Worm (Caenorhabditis elegans) whole organism, L4 larva: Measurements from ENCODE around the gene C05D12.1.

ENCODE experiments used
- F44E2.7 ChIP-seq: fragments of 200-800 bp; sonication (Bioruptor generic); IDR thresholded peaks from 2 replicates; pipeline ENCODE4 v2.1.2; 2022; ENCODE audit warnings: missing genetic modification characterization, missing compliant biosample characterization
- dmd-9 ChIP-seq: fragments of 200-800 bp; sonication (Bioruptor generic); IDR thresholded peaks from 2 replicates; pipeline ENCODE4 v1.3.6; 2022; ENCODE audit warnings: missing genetic modification reagents, missing genetic modification characterization, missing compliant biosample characterization
- mxl-2 ChIP-seq: fragments of 200-800 bp; sonication (Bioruptor generic); conservative IDR thresholded peaks from 2 replicates; pipeline ENCODE4 v1.3.6; 2022; ENCODE audit warnings: missing genetic modification reagents, missing genetic modification characterization, missing compliant biosample characterization
- nhr-25 ChIP-seq: sonication (generic microtip); optimal IDR thresholded peaks from 2 replicates; lab custom pipeline; 2017; ENCODE audit warnings: missing genetic modification characterization, mild to moderate bottlenecking, missing compliant biosample characterization, antibody characterized with exemption, moderate library complexity, borderline replicate concordance; ENCODE audit not compliant: insufficient read depth
- tag-97 ChIP-seq: fragments of 200-800 bp; sonication (Bioruptor generic); IDR thresholded peaks from 2 replicates; pipeline ENCODE4 v1.3.6; 2022; ENCODE audit warnings: missing genetic modification characterization, missing compliant biosample characterization
- unc-62 ChIP-seq, 3 experiments: fragments of 150-350 bp in 1 of 3; sonication (generic microtip); optimal IDR thresholded peaks in 2 of 3; peaks in 1 of 3; 1 replicate in 1 of 3; 2 replicates in 2 of 3; lab custom pipeline; 2014 to 2017; ENCODE audit warnings: missing biosample characterization in 3 of 3, missing genetic modification characterization in 3 of 3, missing genetic modification reagents in 3 of 3, missing genotype in 1 of 3
- ztf-11 ChIP-seq: fragments of 150-350 bp; optimal IDR thresholded peaks from 2 replicates; lab custom pipeline; 2014; ENCODE audit warnings: missing biosample characterization, missing genetic modification characterization

DNA sequence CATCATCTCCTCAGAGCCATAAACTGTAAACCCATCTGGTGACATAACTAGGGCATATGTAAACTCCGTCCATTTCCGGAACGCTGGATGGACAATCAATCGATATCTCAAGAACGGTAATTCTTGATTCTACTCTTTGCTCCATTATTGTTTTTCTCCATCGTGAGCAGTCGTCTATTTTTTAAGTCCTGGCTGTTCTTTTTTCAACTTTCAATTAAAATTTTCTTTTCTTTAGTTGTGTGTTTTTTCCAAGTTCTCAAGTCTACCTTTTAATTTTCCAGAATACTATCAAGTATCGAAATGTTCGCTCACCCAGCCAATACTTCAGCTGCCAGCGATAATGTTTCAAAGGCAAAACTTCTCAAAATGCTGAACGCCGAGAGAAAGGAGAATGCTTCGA, 18.4 kb upstream of the C05D12.1 start, which contains the start of gene C05D12.5:
- no peak for TF ChIP-seq unc-62 (GFP tag; optimal IDR thresholded peaks at IDR 0.05 in 1 of 2; lab: Kevin White, UChicago)
- no peak for TF ChIP-seq unc-62 (tag; optimal IDR thresholded peaks at IDR 0.05; lab: Kevin White, UChicago)
- no peak for TF ChIP-seq mxl-2 (GFP tag; lab: Robert Waterston, UW)
- TF ChIP-seq tag-97 (GFP tag; lab: Robert Waterston, UW), result no peak
- TF ChIP-seq F44E2.7 (GFP tag; lab: Robert Waterston, UW), result no peak
- no peak for TF ChIP-seq ztf-11
- TF ChIP-seq dmd-9, result no peak
- TF ChIP-seq nhr-25 (tag; lab: Kevin White, UChicago), result no peak
